Worm (Caenorhabditis elegans) whole organism, L4 larva: Measurements from ENCODE around the gene Y17G7B.17.

ENCODE experiments used
- F26F4.8 ChIP-seq: fragments of 200-800 bp; sonication (Bioruptor generic); conservative IDR thresholded peaks from 2 replicates; pipeline ENCODE4 v1.3.6; 2022; ENCODE audit warnings: missing genetic modification characterization, missing compliant biosample characterization
- F44E2.7 ChIP-seq: fragments of 200-800 bp; sonication (Bioruptor generic); IDR thresholded peaks from 2 replicates; pipeline ENCODE4 v2.1.2; 2022; ENCODE audit warnings: missing genetic modification characterization, missing compliant biosample characterization
- F49E8.2 ChIP-seq: sonication (generic microtip); optimal IDR thresholded peaks from 2 replicates; lab custom pipeline; 2016; ENCODE audit warnings: missing compliant biosample characterization, mild to moderate bottlenecking, missing genetic modification characterization, borderline replicate concordance
- Y105C5A.15 ChIP-seq: fragments of 200-800 bp; sonication (Bioruptor generic); IDR thresholded peaks from 2 replicates; pipeline ENCODE4 v1.3.6; 2022; ENCODE audit warnings: missing genetic modification characterization, missing compliant biosample characterization
- Y48G9A.11 ChIP-seq: fragments of 200-800 bp; sonication (Bioruptor generic); IDR thresholded peaks from 2 replicates; pipeline ENCODE4 v1.3.6; 2022; ENCODE audit warnings: missing genetic modification reagents, missing genetic modification characterization, missing compliant biosample characterization
- ZK337.2 ChIP-seq: fragments of 200-800 bp; sonication (Bioruptor generic); IDR thresholded peaks from 2 replicates; pipeline ENCODE4 v1.3.6; 2022; ENCODE audit warnings: missing genetic modification reagents, missing genetic modification characterization, missing compliant biosample characterization
- ZK546.5 ChIP-seq, 2 experiments: sonication (generic microtip); optimal IDR thresholded peaks; 2 replicates each; lab custom pipeline; 2017; ENCODE audit warnings: missing biosample characterization in 2 of 2, missing genetic modification characterization in 2 of 2
- aha-1 ChIP-seq: fragments of 150-350 bp; peaks from one replicate; lab custom pipeline; 2014; ENCODE audit warnings: missing biosample characterization, missing genetic modification characterization
- ama-1 ChIP-seq: fragments of 150-350 bp; optimal IDR thresholded peaks from 2 replicates; lab custom pipeline; 2014; ENCODE audit warnings: inconsistent platforms, mixed read lengths
- arid-1 ChIP-seq: fragments of 200-800 bp; sonication (Bioruptor generic); conservative IDR thresholded peaks from 2 replicates; pipeline ENCODE4 v1.3.6; 2022; ENCODE audit warnings: missing genetic modification reagents, missing genetic modification characterization, missing compliant biosample characterization
- ctbp-1 ChIP-seq: fragments of 200-800 bp; sonication (Bioruptor generic); IDR thresholded peaks from 2 replicates; pipeline ENCODE4 v1.3.6; 2022; ENCODE audit warnings: missing genetic modification reagents, missing genetic modification characterization, missing compliant biosample characterization
- daf-16 ChIP-seq, 3 experiments: sonication (generic microtip); optimal IDR thresholded peaks; 2 replicates each; lab custom pipeline; 2016 to 2017; ENCODE audit warnings: missing genetic modification characterization in 3 of 3, missing genetic modification reagents in 3 of 3, mild to moderate bottlenecking in 2 of 3, missing compliant biosample characterization in 2 of 3, missing biosample characterization in 1 of 3, moderate library complexity in 1 of 3
- dmd-8 ChIP-seq: fragments of 200-800 bp; sonication (Bioruptor generic); IDR thresholded peaks from 2 replicates; pipeline ENCODE4 v1.3.6; 2022; ENCODE audit warnings: missing genetic modification characterization, missing compliant biosample characterization
- dve-1 ChIP-seq: sonication (generic microtip); optimal IDR thresholded peaks from 2 replicates; lab custom pipeline; 2017; ENCODE audit warnings: antibody characterized with exemption, mild to moderate bottlenecking, missing genetic modification characterization, missing compliant biosample characterization; ENCODE audit not compliant: insufficient read depth
- fos-1 ChIP-seq: fragments of 150-350 bp; optimal IDR thresholded peaks from 2 replicates; lab custom pipeline; 2014; ENCODE audit warnings: missing biosample characterization, missing genetic modification characterization
- hif-1 ChIP-seq, 2 experiments: sonication (generic microtip); optimal IDR thresholded peaks; 2 replicates each; lab custom pipeline; 2016 to 2017; ENCODE audit warnings: missing compliant biosample characterization in 2 of 2, missing genetic modification characterization in 2 of 2, missing genetic modification reagents in 2 of 2, missing genotype in 2 of 2, mild to moderate bottlenecking in 1 of 2
- hlh-30 ChIP-seq: sonication (generic microtip); optimal IDR thresholded peaks from 2 replicates; lab custom pipeline; 2017; ENCODE audit warnings: antibody characterized with exemption, mild to moderate bottlenecking, missing genetic modification characterization, missing compliant biosample characterization; ENCODE audit not compliant: insufficient read depth
- hmg-1.1 ChIP-seq: fragments of 200-800 bp; sonication (Bioruptor generic); IDR thresholded peaks from 2 replicates; pipeline ENCODE4 v1.3.6; 2022; ENCODE audit warnings: missing genetic modification reagents, missing genetic modification characterization, missing compliant biosample characterization
- lim-7 ChIP-seq: fragments of 200-800 bp; sonication (Bioruptor generic); IDR thresholded peaks from 2 replicates; pipeline ENCODE4 v1.3.6; 2022; ENCODE audit warnings: missing genetic modification characterization, missing compliant biosample characterization
- lin-29 ChIP-seq: fragments of 200-800 bp; sonication (Bioruptor generic); IDR thresholded peaks from 2 replicates; pipeline ENCODE4 v1.3.6; 2022; ENCODE audit warnings: missing genetic modification reagents, missing genetic modification characterization, missing compliant biosample characterization
- lsy-2 ChIP-seq, 2 experiments: fragments of 150-350 bp in 1 of 2; sonication (generic microtip) in 1 of 2; optimal IDR thresholded peaks; 2 replicates each; lab custom pipeline; 2014 to 2017; ENCODE audit warnings: missing biosample characterization in 2 of 2, missing genetic modification characterization in 2 of 2
- nhr-102 ChIP-seq: sonication (generic microtip); optimal IDR thresholded peaks from 2 replicates; lab custom pipeline; 2016; ENCODE audit warnings: mild to moderate bottlenecking, missing genetic modification characterization, moderate library complexity, missing compliant biosample characterization
- nhr-25 ChIP-seq: sonication (generic microtip); optimal IDR thresholded peaks from 2 replicates; lab custom pipeline; 2017; ENCODE audit warnings: missing genetic modification characterization, mild to moderate bottlenecking, missing compliant biosample characterization, antibody characterized with exemption, moderate library complexity, borderline replicate concordance; ENCODE audit not compliant: insufficient read depth
- nhr-28 ChIP-seq: fragments of 150-350 bp; optimal IDR thresholded peaks from 2 replicates; lab custom pipeline; 2014; ENCODE audit warnings: missing biosample characterization, missing genetic modification characterization
- nhr-76 ChIP-seq: fragments of 150-350 bp; optimal IDR thresholded peaks from 2 replicates; lab custom pipeline; 2014; ENCODE audit warnings: missing biosample characterization, missing genetic modification characterization
- php-3 ChIP-seq: fragments of 200-800 bp; sonication (Bioruptor generic); IDR thresholded peaks from 2 replicates; pipeline ENCODE4 v1.3.6; 2022; ENCODE audit warnings: missing genetic modification reagents, missing genetic modification characterization, missing compliant biosample characterization
- pqm-1 ChIP-seq: sonication (generic microtip); optimal IDR thresholded peaks from 2 replicates; lab custom pipeline; 2017; ENCODE audit warnings: missing biosample characterization, missing genetic modification characterization
- snpc-1.2 ChIP-seq: fragments of 200-800 bp; sonication (Bioruptor generic); IDR thresholded peaks from 2 replicates; pipeline ENCODE4 v1.3.6; 2022; ENCODE audit warnings: missing genetic modification reagents, missing genetic modification characterization, missing compliant biosample characterization
- tag-97 ChIP-seq: fragments of 200-800 bp; sonication (Bioruptor generic); IDR thresholded peaks from 2 replicates; pipeline ENCODE4 v1.3.6; 2022; ENCODE audit warnings: missing genetic modification characterization, missing compliant biosample characterization
- unc-130 ChIP-seq: sonication (generic microtip); optimal IDR thresholded peaks from 2 replicates; lab custom pipeline; 2016; ENCODE audit warnings: missing genetic modification reagents, missing genetic modification characterization, missing compliant biosample characterization
- unc-62 ChIP-seq, 3 experiments: fragments of 150-350 bp in 1 of 3; sonication (generic microtip); optimal IDR thresholded peaks in 2 of 3; peaks in 1 of 3; 1 replicate in 1 of 3; 2 replicates in 2 of 3; lab custom pipeline; 2014 to 2017; ENCODE audit warnings: missing biosample characterization in 3 of 3, missing genetic modification characterization in 3 of 3, missing genetic modification reagents in 3 of 3, missing genotype in 1 of 3
- ztf-11 ChIP-seq: fragments of 150-350 bp; optimal IDR thresholded peaks from 2 replicates; lab custom pipeline; 2014; ENCODE audit warnings: missing biosample characterization, missing genetic modification characterization
- ztf-7 ChIP-seq: fragments of 150-350 bp; optimal IDR thresholded peaks from 2 replicates; lab custom pipeline; 2014; ENCODE audit warnings: missing biosample characterization, missing genetic modification characterization

Gene Y17G7B.17

ce11 chrII:12099889-12100288, at the start of gene Y17G7B.17:
TSS of gene Y17G7B.17 (minus strand) at chrII:12099989.
- TF ChIP-seq ztf-7, result no peak
- no peak for TF ChIP-seq lin-29 (GFP tag; lab: Robert Waterston, UW)
- TF ChIP-seq Y48G9A.11, result no peak
- TF ChIP-seq pqm-1, result peak; percentile 4
- no peak for TF ChIP-seq unc-62 (GFP tag; optimal IDR thresholded peaks at IDR 0.05 in 1 of 2; lab: Kevin White, UChicago)
- TF ChIP-seq unc-62 (tag; optimal IDR thresholded peaks at IDR 0.05; lab: Kevin White, UChicago), result no peak
- TF ChIP-seq php-3 (GFP tag; lab: Robert Waterston, UW), result peak; percentile 35; the same call in 1 of the 2 replicates
- no peak for TF ChIP-seq nhr-102 (tag; lab: Kevin White, UChicago)
- TF ChIP-seq nhr-28 (tag; lab: Kevin White, UChicago), result peak; percentile 21
- TF ChIP-seq, all 104 proteins: peak for 3

DNA sequence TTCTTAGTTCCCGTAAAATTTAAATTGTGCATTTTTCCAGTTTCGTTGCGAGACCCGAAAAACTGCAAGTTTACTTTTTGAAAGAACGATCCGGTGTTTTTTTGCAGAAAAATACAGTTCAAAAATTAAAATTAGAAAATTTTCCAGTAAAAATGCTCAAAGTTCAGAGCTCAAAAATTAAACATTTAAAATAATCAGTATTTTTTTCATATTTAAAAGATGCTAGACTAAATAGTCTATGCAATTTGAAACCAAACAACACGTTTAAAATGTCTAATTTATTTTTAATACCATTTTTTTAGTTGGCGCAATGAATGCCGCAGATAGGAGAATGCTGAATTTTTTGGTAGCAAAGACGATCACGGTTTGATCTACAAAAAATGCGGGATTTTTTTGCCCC, 47.5 kb upstream of the Y17G7B.17 start, which contains the start of gene Y57A10A.2:
Gene Y57A10A.2 (plus strand): TSS at position 301 of the 400 bp plus-strand sequence.
- no peak for TF ChIP-seq nhr-76 (tag; lab: Kevin White, UChicago)
- no peak for TF ChIP-seq fos-1
- no peak for TF ChIP-seq hif-1 (tag; optimal IDR thresholded peaks at IDR 0.05; lab: Kevin White, UChicago)
- TF ChIP-seq Y48G9A.11, result no peak
- no peak for TF ChIP-seq dmd-8
- no peak for TF ChIP-seq ctbp-1
- TF ChIP-seq hmg-1.1 (GFP tag; lab: Robert Waterston, UW), result no peak
- TF ChIP-seq lsy-2 (tag; optimal IDR thresholded peaks at IDR 0.05; lab: Kevin White, UChicago), result no peak
- no peak for TF ChIP-seq F44E2.7 (GFP tag; lab: Robert Waterston, UW)
- TF ChIP-seq arid-1 (GFP tag; lab: Robert Waterston, UW), result no peak
- TF ChIP-seq ZK337.2 (GFP tag; lab: Robert Waterston, UW), result no peak
- no peak for TF ChIP-seq ZK546.5 (tag; optimal IDR thresholded peaks at IDR 0.05; lab: Kevin White, UChicago)
- no peak for TF ChIP-seq Y105C5A.15
- no peak for TF ChIP-seq nhr-28 (tag; lab: Kevin White, UChicago)
- no peak for TF ChIP-seq dve-1 (tag; lab: Kevin White, UChicago)

- TF ChIP-seq unc-62 (GFP tag; optimal IDR thresholded peaks at IDR 0.05 in 1 of 2; lab: Kevin White, UChicago) (peak in 1 of 2 experiments; percentile 53), unc-62 (tag; optimal IDR thresholded peaks at IDR 0.05; lab: Kevin White, UChicago) (no peak), aha-1 (tag; lab: Kevin White, UChicago) (peak; percentile 73), ztf-11 (tag; lab: Kevin White, UChicago) (no peak)
Measured at ce11 chrII:12143558-12143957, 43.8 kb upstream of the Y17G7B.17 start.

DNA sequence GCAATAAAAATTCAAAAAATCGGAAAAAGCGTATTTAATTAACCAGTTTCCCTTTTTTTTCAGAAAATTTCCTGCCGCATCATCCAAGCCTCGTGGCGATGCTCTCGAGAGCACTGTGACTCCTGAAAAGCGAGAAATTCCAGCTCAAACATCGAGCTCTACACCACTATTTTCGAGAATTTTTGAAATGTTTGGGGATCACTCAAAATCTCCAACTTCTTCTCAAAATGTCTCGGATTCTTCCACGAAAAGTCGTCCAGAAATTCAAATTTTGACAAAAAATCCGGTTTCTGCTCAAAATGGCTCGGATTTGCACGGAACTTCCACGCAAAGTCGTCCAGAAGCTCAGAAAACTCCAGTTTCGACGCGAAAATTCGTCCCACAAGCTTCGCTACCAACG, 38.2 kb upstream of the Y17G7B.17 start:
- peak in 1 of 2 experiments; percentile 93 for TF ChIP-seq unc-62 (GFP tag; optimal IDR thresholded peaks at IDR 0.05 in 1 of 2; lab: Kevin White, UChicago)
- TF ChIP-seq unc-62 (tag; optimal IDR thresholded peaks at IDR 0.05; lab: Kevin White, UChicago), result no peak
- TF ChIP-seq unc-130 (GFP tag; lab: Kevin White, UChicago), result no peak
- TF ChIP-seq nhr-76 (tag; lab: Kevin White, UChicago), result no peak
- TF ChIP-seq snpc-1.2 (GFP tag; lab: Robert Waterston, UW), result no peak
- no peak for TF ChIP-seq ama-1
- TF ChIP-seq hlh-30 (tag; lab: Kevin White, UChicago), result no peak
- no peak for TF ChIP-seq nhr-25 (tag; lab: Kevin White, UChicago)

- TF ChIP-seq F26F4.8 (GFP tag; lab: Robert Waterston, UW) (no peak), F49E8.2 (no peak), daf-16 (GFP tag; optimal IDR thresholded peaks at IDR 0.05; lab: Kevin White, UChicago) (no peak), daf-16 (tag; optimal IDR thresholded peaks at IDR 0.05; lab: Kevin White, UChicago) (no peak), tag-97 (GFP tag; lab: Robert Waterston, UW) (no peak), lim-7 (GFP tag; lab: Robert Waterston, UW) (no peak), unc-130 (GFP tag; lab: Kevin White, UChicago) (no peak), Y105C5A.15 (no peak), nhr-76 (tag; lab: Kevin White, UChicago) (no peak), dmd-8 (no peak)
Measured at ce11 chrII:12130868-12131267, 31.1 kb upstream of the Y17G7B.17 start, which contains the start of gene set-24. TSS of gene set-24 (minus strand) at chrII:12130968.
